Worm (Caenorhabditis elegans) whole organism, L3 larva: ENCODE measurements around the gene col-169.

Experiments used
- ama-1 ChIP-seq: fragments of 150-350 bp; optimal IDR thresholded peaks from 2 replicates; lab custom pipeline; 2018
- ceh-9 ChIP-seq: sonication (generic microtip); optimal IDR thresholded peaks from 2 replicates; lab custom pipeline; 2018; ENCODE audit warnings: missing biosample characterization, missing genetic modification characterization
- egl-27 ChIP-seq: sonication (generic microtip); optimal IDR thresholded peaks from 4 replicates; lab custom pipeline; 2017; ENCODE audit warnings: missing biosample characterization, missing genetic modification reagents, missing genetic modification characterization
- elt-3 ChIP-seq, 3 experiments: fragments of 150-350 bp in 1 of 3; sonication (generic microtip) in 2 of 3; optimal IDR thresholded peaks; 2 replicates in 2 of 3; 4 replicates in 1 of 3; lab custom pipeline; 2014 to 2017; ENCODE audit warnings: missing biosample characterization in 3 of 3, missing genetic modification characterization in 3 of 3
- eor-1 ChIP-seq, 2 experiments: fragments of 150-350 bp; optimal IDR thresholded peaks; 2 replicates each; lab custom pipeline; 2014 to 2018; ENCODE audit warnings: missing biosample characterization in 2 of 2, missing genetic modification characterization in 2 of 2
- fkh-2 ChIP-seq: fragments of 150-350 bp; optimal IDR thresholded peaks from 2 replicates; lab custom pipeline; 2014; ENCODE audit warnings: missing biosample characterization, missing genetic modification reagents, missing genetic modification characterization
- mml-1 ChIP-seq: fragments of 150-350 bp; sonication (generic microtip); optimal IDR thresholded peaks from 3 replicates; lab custom pipeline; 2014; ENCODE audit warnings: missing biosample characterization, missing genetic modification characterization
- nhr-12 ChIP-seq: fragments of 150-350 bp; optimal IDR thresholded peaks from 2 replicates; lab custom pipeline; 2014; ENCODE audit warnings: missing biosample characterization, missing genetic modification characterization
- pqm-1 ChIP-seq: fragments of 150-350 bp; optimal IDR thresholded peaks from 2 replicates; lab custom pipeline; 2017; ENCODE audit warnings: missing biosample characterization, missing genetic modification characterization, inconsistent platforms
- unc-62 ChIP-seq: fragments of 150-350 bp; sonication (generic microtip); optimal IDR thresholded peaks from 4 replicates; lab custom pipeline; 2014; ENCODE audit warnings: missing biosample characterization, missing genetic modification reagents, missing genetic modification characterization

DNA sequence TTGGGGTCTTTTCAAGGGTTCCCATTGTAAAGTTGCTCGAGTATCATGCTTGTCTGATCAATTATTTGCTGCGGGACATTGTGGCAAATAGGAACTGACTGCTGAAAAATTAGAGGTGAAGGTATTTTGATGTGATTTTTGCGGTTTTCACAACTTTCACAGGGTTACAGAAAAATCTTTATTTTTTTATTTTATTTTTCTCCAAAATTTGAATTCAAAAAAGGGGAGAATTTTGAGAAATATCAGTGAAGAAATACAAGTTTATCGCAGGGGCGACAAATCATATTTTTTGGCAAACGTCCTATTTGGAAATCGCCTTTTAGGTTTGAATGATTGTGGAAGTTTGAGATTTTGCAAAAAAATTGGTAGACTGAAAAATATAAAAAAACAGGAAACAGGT, 37.3 kb upstream of the col-169 start, which contains the start of gene lev-9:
- TF ChIP-seq nhr-12 (tag; lab: Kevin White, UChicago): no peak
- no peak for TF ChIP-seq eor-1 (tag; optimal IDR thresholded peaks at IDR 0.05; lab: Kevin White, UChicago)
- no peak for TF ChIP-seq ceh-9 (tag; lab: Kevin White, UChicago)
- no peak for TF ChIP-seq egl-27 (tag; lab: Kevin White, UChicago)
- no peak for TF ChIP-seq pqm-1 (tag; lab: Kevin White, UChicago)
- no peak for TF ChIP-seq fkh-2
- no peak for TF ChIP-seq ama-1 (lab: Kevin White, UChicago)
- no peak for TF ChIP-seq elt-3 (tag; optimal IDR thresholded peaks at IDR 0.05; lab: Kevin White, UChicago)
- no peak for TF ChIP-seq unc-62 (GFP tag; lab: Kevin White, UChicago)
- no peak for TF ChIP-seq mml-1 (tag; lab: Kevin White, UChicago)
